Worm (Caenorhabditis elegans) whole organism, young adult: Measurements from ENCODE around the gene ram-5.

Experiments used
- T07F8.4 ChIP-seq: sonication (generic microtip); optimal IDR thresholded peaks from 2 replicates; lab custom pipeline; 2016; ENCODE audit warnings: mild to moderate bottlenecking, missing genetic modification characterization, moderate library complexity, missing compliant biosample characterization
- ama-1 ChIP-seq, 3 experiments: fragments of 150-350 bp in 1 of 3; sonication (generic microtip) in 2 of 3; optimal IDR thresholded peaks; 2 replicates each; lab custom pipeline; 2014 to 2018; ENCODE audit warnings: missing biosample characterization in 2 of 3, missing genetic modification characterization in 2 of 3, missing genetic modification reagents in 2 of 3
- dox-1 ChIP-seq: fragments of 200-800 bp; sonication (Bioruptor generic); IDR thresholded peaks from 2 replicates; pipeline ENCODE4 v1.3.6; 2022; ENCODE audit warnings: missing genetic modification reagents, missing genetic modification characterization, missing compliant biosample characterization
- madf-10 ChIP-seq: sonication (generic microtip); optimal IDR thresholded peaks from 2 replicates; lab custom pipeline; 2016; ENCODE audit warnings: mild to moderate bottlenecking, missing genetic modification characterization, missing compliant biosample characterization
- pha-4 ChIP-seq: fragments of 150-350 bp; sonication (generic microtip); optimal IDR thresholded peaks from 2 replicates; lab custom pipeline; 2014; ENCODE audit warnings: missing biosample characterization, missing genetic modification reagents, missing genetic modification characterization
- sea-2 ChIP-seq: fragments of 200-800 bp; sonication (Bioruptor generic); IDR thresholded peaks from 2 replicates; pipeline ENCODE4 v1.3.6; 2022; ENCODE audit warnings: missing genetic modification characterization, missing compliant biosample characterization
- zim-3 ChIP-seq: sonication (generic microtip); optimal IDR thresholded peaks from 2 replicates; lab custom pipeline; 2017; ENCODE audit warnings: mild to moderate bottlenecking, missing genetic modification characterization, moderate library complexity, missing compliant biosample characterization

DNA sequence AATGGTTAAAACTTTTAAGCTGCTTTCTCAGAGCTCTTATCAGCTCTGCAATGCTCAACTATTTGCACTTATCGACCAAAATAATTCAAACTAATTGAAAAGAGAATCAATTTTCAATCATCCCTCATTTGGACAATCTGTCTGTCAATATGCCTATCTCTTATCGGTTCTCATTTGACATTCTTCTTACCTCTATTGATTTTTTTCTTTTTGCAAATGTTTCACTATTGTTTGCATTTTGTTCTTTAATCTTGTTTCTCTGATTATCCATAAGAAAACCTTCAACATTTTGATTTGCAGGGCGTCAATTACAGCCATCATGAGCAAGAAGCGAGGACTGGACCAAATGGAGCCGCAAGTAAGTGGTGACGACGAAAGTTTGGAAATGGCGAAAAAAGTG is 33.4 kb upstream of the ram-5 start, which contains the start of gene D1025.10:
- TF ChIP-seq sea-2 = no peak
- TF ChIP-seq zim-3 = no peak
- no peak for TF ChIP-seq T07F8.4
- no peak for TF ChIP-seq pha-4 (tag; lab: Kevin White, UChicago)
- TF ChIP-seq madf-10 (tag; lab: Kevin White, UChicago) = no peak
- no peak for TF ChIP-seq dox-1 (GFP tag; lab: Robert Waterston, UW)
- no peak for TF ChIP-seq ama-1 (optimal IDR thresholded peaks at IDR 0.05; lab: Kevin White, UChicago)
- no peak for TF ChIP-seq ama-1 (GFP tag; optimal IDR thresholded peaks at IDR 0.05; lab: Kevin White, UChicago)
